Worm (Caenorhabditis elegans) whole organism, midembryonic: ENCODE measurements around the gene F54F2.7.

Experiments
- T22C8.4 ChIP-seq: fragments of 200-800 bp; sonication (Bioruptor generic); IDR thresholded peaks from 2 replicates; pipeline ENCODE4 v1.3.6; 2022; ENCODE audit warnings: missing genetic modification characterization, missing compliant biosample characterization
- cog-1 ChIP-seq: sonication (generic microtip); optimal IDR thresholded peaks from 2 replicates; lab custom pipeline; 2016; ENCODE audit warnings: missing genetic modification characterization, missing compliant biosample characterization
- flt-1 ChIP-seq: fragments of 200-800 bp; sonication (Bioruptor generic); IDR thresholded peaks from 2 replicates; pipeline ENCODE4 v1.3.6; 2022; ENCODE audit warnings: missing genetic modification characterization, missing compliant biosample characterization
- klf-2 ChIP-seq: fragments of 200-800 bp; sonication (Bioruptor generic); conservative IDR thresholded peaks from 2 replicates; pipeline ENCODE4 v1.3.6; 2022; ENCODE audit warnings: missing genetic modification reagents, missing genetic modification characterization, missing compliant biosample characterization
- med-1 ChIP-seq: sonication (generic microtip); optimal IDR thresholded peaks from 2 replicates; lab custom pipeline; 2017; ENCODE audit warnings: missing genetic modification characterization, mild to moderate bottlenecking, missing compliant biosample characterization, antibody characterized with exemption, missing genetic modification reagents; ENCODE audit not compliant: insufficient read depth
- ref-1 ChIP-seq: fragments of 200-800 bp; sonication (Bioruptor generic); conservative IDR thresholded peaks from 2 replicates; pipeline ENCODE4 v1.3.6; 2022; ENCODE audit warnings: missing genetic modification reagents, missing genetic modification characterization, missing compliant biosample characterization
- tab-1 ChIP-seq: fragments of 200-800 bp; sonication (Bioruptor generic); IDR thresholded peaks from 2 replicates; pipeline ENCODE4 v1.3.6; 2022; ENCODE audit warnings: missing genetic modification characterization, missing compliant biosample characterization
- ztf-23 ChIP-seq: fragments of 200-800 bp; sonication (Bioruptor generic); IDR thresholded peaks from 2 replicates; pipeline ENCODE4 v1.3.6; 2022; ENCODE audit warnings: missing genetic modification reagents, missing genetic modification characterization, missing compliant biosample characterization
- ztf-29 ChIP-seq: fragments of 200-800 bp; sonication (Bioruptor generic); IDR thresholded peaks from 2 replicates; pipeline ENCODE4 v1.3.6; 2022; ENCODE audit warnings: missing genetic modification reagents, missing genetic modification characterization, missing compliant biosample characterization

The F54F2.7 gene

DNA sequence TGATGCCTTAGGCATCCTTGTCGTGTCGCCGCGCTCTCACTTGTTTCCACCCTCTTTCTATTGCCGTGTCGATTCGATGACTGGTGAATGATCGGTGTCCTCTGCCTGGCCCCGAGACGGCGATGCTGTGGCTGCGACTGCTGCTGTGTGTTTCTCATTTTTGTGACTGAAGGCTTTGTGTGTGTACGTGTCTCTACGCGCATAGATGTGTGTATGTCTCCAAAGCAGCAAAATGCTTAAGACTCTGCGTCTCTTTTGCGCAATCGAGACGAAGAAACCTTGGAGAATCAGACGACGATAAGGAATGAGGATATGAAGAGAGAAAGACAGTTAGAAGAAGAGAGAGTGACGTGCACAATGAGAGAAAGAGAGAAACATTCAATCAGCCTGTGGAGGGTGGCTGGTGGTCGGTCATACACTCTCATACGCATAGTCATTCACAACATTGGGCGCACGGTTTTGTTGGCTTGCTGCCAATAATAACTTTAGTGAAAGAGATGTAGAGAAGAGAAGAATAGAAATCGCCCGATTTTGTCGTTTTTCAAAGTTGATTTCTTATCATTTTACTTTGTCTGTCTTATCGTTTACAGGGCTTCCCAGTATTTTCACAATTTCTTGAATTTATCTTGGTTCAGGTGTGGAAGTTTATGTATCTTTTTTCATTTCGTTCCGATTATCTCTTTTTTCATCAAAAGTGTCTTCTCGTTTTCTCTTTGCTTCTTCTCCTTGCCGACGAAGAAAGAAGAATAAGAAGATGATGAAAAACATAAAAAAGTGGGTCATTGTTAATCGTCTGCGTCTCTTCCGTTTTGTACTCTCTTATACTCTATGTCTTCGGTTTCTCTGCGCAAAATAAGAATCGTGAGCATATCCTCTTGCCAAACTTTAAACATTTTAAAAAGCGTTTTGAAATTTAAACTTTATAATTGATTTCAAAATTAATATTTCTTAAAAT lies 5.0 kb downstream of the F54F2.7 start:
- peak; percentile 78 for TF ChIP-seq flt-1 (GFP tag; lab: Robert Waterston, UW)
- TF ChIP-seq tab-1 (GFP tag; lab: Robert Waterston, UW) = no peak
- TF ChIP-seq ztf-29 = peak; percentile 71
- no peak for TF ChIP-seq med-1 (GFP tag; lab: Kevin White, UChicago)
- no peak for TF ChIP-seq ref-1 (GFP tag; lab: Robert Waterston, UW)
- TF ChIP-seq klf-2 = no peak
- peak; percentile 98 for TF ChIP-seq cog-1 (tag; lab: Kevin White, UChicago)
- no peak for TF ChIP-seq ztf-23
- no peak for TF ChIP-seq T22C8.4 (GFP tag; lab: Robert Waterston, UW)

DNA sequence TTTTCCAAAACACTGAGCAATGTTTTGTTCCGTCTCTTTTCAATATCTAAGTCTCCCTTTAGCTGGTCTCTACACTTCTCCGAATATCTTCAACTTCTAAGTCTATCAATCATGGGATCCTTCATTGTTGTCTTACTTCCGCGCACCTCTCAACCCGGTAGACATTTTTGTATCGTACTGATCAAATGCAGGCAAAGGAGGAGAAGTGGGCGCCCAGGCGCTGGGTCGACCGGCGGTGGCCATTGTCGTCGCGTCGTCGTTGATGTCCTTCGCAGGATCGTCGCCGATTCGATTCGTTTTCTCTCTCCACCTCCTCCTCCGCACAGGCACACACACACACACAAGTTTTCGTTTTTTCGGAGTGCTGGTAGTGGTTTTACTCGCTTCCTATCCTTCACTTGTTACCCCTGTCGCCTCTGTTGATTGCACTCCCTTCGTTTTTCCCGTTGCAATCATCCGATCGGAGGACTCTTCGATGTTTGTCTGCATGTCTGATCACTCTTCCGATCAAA lies 5.7 kb downstream of the F54F2.7 start:
- TF ChIP-seq ztf-23 (0 out of 2 replicates have a peak, but pooled peaks have one; percentile 46), T22C8.4 (GFP tag; lab: Robert Waterston, UW) (no peak)

DNA sequence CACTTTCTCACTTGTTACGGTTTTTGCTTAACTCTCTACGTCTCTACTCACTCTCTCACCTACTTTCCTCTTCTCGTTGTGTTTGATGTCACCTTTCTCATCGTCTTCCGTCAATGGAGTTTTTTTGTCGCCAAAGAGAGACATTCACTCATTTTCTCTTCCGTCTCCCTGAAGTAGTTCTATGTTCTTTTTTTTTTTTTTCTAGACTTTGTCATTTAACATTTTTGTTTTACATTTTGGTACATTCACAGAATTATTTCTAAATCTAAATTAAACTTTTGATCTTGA lies 6.4 kb downstream of the F54F2.7 start:
- TF ChIP-seq tab-1 (GFP tag; lab: Robert Waterston, UW) (no peak), flt-1 (GFP tag; lab: Robert Waterston, UW) (no peak), cog-1 (tag; lab: Kevin White, UChicago) (no peak)

DNA sequence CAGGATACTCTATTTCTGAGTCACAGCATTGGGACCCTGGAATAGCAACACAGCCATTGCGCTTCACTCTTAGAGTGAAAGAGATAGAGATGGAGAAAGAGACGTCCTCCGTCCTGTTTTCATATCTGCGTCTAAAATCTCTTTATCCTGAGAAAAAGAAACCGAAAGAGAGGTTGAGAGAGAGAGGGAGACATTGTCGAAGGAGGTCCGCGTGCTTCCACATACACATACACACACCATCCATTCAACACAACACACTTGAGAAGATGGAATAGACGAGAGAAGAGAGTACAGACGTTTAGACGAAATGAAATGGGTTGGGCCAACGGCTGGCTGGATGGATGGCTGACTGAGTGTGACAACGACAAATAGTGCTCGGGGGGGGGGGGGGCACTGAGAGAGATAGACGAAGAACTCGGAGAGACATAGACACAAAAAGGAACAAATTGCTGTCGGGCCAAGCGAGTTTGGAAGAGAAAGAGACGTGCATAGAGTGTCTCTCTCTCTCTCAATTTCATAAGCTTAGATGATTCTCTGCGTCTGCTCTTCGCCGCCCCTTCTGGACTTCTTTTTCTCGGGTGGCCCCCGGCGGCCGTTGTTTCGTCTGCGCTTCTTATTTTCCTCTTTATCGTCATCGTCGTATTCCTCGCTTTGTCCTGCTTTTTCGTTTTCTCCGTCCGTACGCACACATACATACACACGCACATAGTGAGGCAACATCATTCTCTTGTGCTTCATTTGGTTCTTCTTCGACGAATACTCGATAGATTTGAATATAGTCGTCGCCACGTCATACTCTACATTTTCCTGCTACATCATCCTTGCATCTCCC lies 7.0 kb downstream of the F54F2.7 start, which contains the start of gene F54F2.6:
TSS of gene F54F2.6 (minus strand) at position 738 of the 832 bp plus-strand sequence.
- TF ChIP-seq ztf-23 (no peak; the same call in 1 of the 2 replicates), tab-1 (GFP tag; lab: Robert Waterston, UW) (0 out of 2 replicates have a peak, but pooled peaks have one; percentile 33), med-1 (GFP tag; lab: Kevin White, UChicago) (no peak), ztf-29 (no peak), cog-1 (tag; lab: Kevin White, UChicago) (peak; percentile 94), klf-2 (no peak), T22C8.4 (GFP tag; lab: Robert Waterston, UW) (no peak), ref-1 (GFP tag; lab: Robert Waterston, UW) (no peak), flt-1 (GFP tag; lab: Robert Waterston, UW) (peak; percentile 65; the same call in 1 of the 2 replicates)

DNA sequence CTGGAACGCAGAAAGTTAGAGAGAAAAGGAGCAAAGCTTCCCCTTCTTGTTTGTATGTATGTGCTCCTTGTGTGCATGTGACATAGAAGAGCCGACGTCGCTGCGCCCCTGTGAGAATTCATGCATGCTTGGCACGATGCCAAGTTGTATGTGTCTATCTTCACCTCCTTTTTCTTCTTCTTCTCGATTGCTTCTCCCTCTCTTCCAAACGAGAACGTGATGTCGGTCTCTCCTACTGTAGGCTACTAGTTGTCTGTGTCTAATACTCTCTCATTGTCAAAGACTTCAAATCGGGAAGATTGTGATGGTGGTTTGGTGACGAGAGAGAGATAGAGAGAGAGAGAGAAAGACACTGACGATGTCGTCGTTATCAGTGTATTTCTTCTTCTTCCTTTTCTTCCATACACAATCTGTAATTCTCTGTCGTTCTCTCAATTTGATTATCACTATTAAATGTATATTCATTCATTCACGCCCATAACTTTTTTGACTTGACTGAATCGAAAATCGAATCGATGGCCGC lies 9.9 kb downstream of the F54F2.7 start:
- 0 out of 2 replicates have a peak, but pooled peaks have one; percentile 16 for TF ChIP-seq flt-1 (GFP tag; lab: Robert Waterston, UW)
- TF ChIP-seq T22C8.4 (GFP tag; lab: Robert Waterston, UW) = no peak

DNA sequence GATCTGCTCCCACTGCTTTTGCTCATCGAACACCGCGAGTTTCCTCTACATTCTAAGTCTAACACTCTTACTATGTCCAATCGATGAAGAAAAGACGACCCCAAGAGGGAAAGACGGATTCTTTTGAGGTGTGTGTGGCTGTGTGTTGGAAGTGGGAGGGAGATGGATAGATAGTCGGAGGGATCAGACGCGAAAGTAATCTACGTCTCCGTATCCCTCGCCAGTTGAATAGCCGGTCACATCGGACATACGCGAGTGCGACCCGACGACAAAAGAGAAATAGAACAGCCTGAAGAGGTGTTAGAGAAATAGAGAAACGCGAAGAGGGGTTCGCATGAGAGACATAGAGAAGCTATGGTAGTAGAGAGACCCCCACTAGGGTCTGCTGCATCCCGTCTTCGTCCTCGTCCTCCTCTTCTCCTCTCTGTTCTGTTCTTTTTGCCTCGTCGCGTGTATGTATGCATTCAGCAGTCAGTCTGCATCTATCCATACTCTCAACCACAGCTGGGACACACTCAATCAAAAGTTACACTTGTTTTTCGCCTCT lies 11.5 kb downstream of the F54F2.7 start:
- TF ChIP-seq ztf-23 (no peak), flt-1 (GFP tag; lab: Robert Waterston, UW) (no peak), ref-1 (GFP tag; lab: Robert Waterston, UW) (no peak), cog-1 (tag; lab: Kevin White, UChicago) (peak; percentile 82), tab-1 (GFP tag; lab: Robert Waterston, UW) (no peak), T22C8.4 (GFP tag; lab: Robert Waterston, UW) (peak; percentile 68), klf-2 (no peak)

DNA sequence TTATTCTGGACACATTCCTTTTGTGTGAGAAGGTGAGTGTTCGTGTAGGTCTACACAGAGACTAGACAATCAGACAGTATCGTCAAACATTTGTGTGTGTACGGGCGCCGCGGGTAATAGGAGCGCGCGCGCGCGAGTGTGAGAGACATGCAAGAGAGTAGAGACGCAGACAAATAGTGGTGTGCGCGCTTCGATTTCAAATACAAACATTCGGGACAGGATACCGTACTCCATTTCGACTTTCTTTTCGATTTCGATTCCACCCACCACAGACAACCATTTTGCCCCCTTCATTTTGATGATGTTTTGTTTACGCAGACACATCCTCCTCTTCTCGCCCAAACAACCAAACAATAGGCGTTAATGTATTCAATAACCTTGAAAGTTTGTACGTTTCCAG lies 12.4 kb downstream of the F54F2.7 start:
- TF ChIP-seq tab-1 (GFP tag; lab: Robert Waterston, UW) (no peak), flt-1 (GFP tag; lab: Robert Waterston, UW) (peak; percentile 67; the same call in 1 of the 2 replicates), cog-1 (tag; lab: Kevin White, UChicago) (peak; percentile 23)

DNA sequence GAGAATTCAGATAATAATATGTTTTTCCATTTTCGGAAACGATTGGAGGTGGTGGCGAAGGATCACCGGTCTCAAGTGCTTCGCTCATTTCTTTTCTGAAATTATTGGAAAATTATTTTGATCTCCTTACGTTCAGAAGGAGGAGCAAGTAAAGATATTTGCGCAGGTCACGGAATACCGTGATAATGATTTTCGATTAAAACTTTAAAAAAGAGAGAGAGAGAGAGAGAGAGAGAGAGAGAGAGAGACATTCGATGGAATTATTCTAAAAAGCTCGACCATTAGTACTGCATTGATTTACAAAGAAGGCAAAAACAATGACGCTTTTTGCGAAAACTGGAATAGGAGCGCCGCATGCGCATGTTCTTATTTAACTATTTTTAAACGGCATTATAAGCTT lies 14.9 kb downstream of the F54F2.7 start, which contains the start of gene ztf-1:
TSS of gene ztf-1 (minus strand) at position 101 of the 400 bp plus-strand sequence.
- TF ChIP-seq med-1 (GFP tag; lab: Kevin White, UChicago) (no peak), ref-1 (GFP tag; lab: Robert Waterston, UW) (no peak), cog-1 (tag; lab: Kevin White, UChicago) (no peak), tab-1 (GFP tag; lab: Robert Waterston, UW) (no peak), flt-1 (GFP tag; lab: Robert Waterston, UW) (no peak), ztf-23 (no peak), ztf-29 (no peak), klf-2 (no peak), T22C8.4 (GFP tag; lab: Robert Waterston, UW) (no peak)

DNA sequence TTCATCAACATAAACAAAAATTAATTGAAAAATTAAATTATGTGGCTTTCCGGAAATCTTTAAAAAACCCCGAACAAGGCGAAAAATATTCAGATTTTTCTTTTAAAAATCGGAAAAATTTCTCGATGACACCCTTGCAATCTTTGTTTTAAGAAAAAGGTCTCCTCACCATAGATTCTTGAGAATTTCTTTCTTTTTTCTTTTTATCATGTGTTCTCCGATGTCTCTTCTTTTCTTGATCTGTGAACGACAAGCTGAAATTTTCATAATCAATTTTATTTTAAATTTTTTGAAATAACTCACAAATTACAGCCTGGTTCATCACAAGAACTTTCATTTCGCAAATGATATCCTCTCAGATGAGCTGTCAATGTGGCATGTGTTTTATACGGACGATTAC lies 15.9 kb downstream of the F54F2.7 start, which contains the start of the genes zfp-1 and F54F2.14:
TSS of gene zfp-1 (plus strand) at position 301 of the 400 bp plus-strand sequence.
TSS of gene F54F2.14 (plus strand) at position 312 of the 400 bp plus-strand sequence.
- TF ChIP-seq klf-2 (no peak), ref-1 (GFP tag; lab: Robert Waterston, UW) (no peak), flt-1 (GFP tag; lab: Robert Waterston, UW) (no peak), tab-1 (GFP tag; lab: Robert Waterston, UW) (no peak), med-1 (GFP tag; lab: Kevin White, UChicago) (no peak), T22C8.4 (GFP tag; lab: Robert Waterston, UW) (no peak), cog-1 (tag; lab: Kevin White, UChicago) (no peak)
